Fruit fly (Drosophila melanogaster) whole organism, pupa: ENCODE results near the gene flfl.

ENCODE experiments used
- CG15710 ChIP-seq: fragments of 200-800 bp; sonication (Bioruptor generic); optimal IDR thresholded peaks from 2 replicates; lab custom pipeline; 2018; ENCODE audit warnings: missing biosample characterization, mild to moderate bottlenecking, missing genetic modification characterization, moderate library complexity
- EcR ChIP-seq: fragments of 200-800 bp; sonication (Bioruptor generic); optimal IDR thresholded peaks from 3 replicates; lab custom pipeline; 2019; ENCODE audit warnings: missing biosample characterization, missing genetic modification characterization, mild to moderate bottlenecking, moderate library complexity, missing genetic modification reagents

DNA sequence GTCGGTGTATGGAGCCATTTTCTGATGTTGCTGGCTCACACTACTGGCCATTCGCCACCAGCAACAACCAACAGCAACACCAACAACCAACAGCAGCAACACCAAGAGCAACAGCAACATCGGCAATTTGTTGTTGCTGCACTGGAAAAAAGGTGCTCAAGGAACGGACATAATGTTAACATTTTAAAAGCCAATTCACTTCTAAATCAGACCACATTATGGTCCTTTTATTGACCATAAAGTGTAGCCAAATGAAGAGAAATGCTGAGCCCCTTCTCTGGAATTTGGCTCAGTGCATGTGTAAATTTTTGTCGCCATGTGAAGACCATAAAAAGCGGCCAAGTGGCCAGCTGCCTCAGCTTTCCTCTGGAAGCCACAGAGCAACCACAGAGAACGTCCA is 33.1 kb downstream of the flfl start:
- TF ChIP-seq CG15710 (tag; lab: Kevin White, UChicago) (peak; percentile 75), EcR (no peak)
